Fruit fly (Drosophila melanogaster) ovary, adult (tissue): ENCODE measurements around the gene CG32483.

Experiments used
- CG17801 ChIP-seq: fragments of 200-800 bp; optimal IDR thresholded peaks from 2 replicates; lab custom pipeline; 2019; ENCODE audit warnings: missing biosample characterization, mild to moderate bottlenecking, missing genetic modification characterization, moderate library complexity; ENCODE audit not compliant: partially characterized antibody

Gene CG32483

dm6 chr3L:707992-708489 lies 18.2 kb upstream of the CG32483 start, which contains the start of gene CG13895:
Gene CG13895, minus strand, starts transcription at chr3L:708205.
- TF ChIP-seq CG17801 (GFP tag; lab: Kevin White, UChicago), result no peak

- TF ChIP-seq CG17801 (GFP tag; lab: Kevin White, UChicago), result no peak
Measured at dm6 chr3L:704661-705543, 15.0 kb upstream of the CG32483 start.

DNA sequence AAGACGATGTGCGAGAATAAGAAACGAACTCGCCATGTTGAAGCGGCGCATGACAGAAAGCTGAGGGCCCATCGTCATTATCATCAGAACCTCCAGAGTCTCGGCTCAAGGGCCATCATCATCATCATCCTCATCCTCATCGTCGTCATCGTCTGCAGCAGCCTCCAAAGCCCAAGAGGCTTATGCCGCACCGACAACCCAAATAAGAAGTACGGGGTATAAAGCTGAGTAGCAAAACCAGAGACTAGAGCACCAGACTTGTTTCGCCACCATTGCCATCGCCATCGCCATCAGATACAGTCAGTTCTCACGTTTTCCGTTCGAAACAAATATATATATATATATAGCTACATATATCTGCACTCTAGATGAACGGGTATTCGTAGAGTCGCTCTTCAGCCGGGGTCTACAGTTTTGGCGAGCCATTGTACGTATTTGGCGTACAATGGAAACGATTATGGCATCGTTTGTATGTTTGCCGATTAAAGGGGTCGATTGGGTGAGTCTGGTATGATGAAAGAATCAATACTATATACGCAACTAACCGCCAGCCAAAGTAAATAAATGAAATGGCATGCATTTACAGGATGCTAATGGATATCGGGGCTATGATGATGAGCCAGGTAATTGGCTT lies 13.4 kb upstream of the CG32483 start:
- TF ChIP-seq CG17801 (GFP tag; lab: Kevin White, UChicago), result no peak

dm6 chr3L:701798-702635 lies 12.1 kb upstream of the CG32483 start:
- TF ChIP-seq CG17801 (GFP tag; lab: Kevin White, UChicago), result no peak

dm6 chr3L:700160-700917 lies 10.5 kb upstream of the CG32483 start:
- no peak for TF ChIP-seq CG17801 (GFP tag; lab: Kevin White, UChicago)

DNA sequence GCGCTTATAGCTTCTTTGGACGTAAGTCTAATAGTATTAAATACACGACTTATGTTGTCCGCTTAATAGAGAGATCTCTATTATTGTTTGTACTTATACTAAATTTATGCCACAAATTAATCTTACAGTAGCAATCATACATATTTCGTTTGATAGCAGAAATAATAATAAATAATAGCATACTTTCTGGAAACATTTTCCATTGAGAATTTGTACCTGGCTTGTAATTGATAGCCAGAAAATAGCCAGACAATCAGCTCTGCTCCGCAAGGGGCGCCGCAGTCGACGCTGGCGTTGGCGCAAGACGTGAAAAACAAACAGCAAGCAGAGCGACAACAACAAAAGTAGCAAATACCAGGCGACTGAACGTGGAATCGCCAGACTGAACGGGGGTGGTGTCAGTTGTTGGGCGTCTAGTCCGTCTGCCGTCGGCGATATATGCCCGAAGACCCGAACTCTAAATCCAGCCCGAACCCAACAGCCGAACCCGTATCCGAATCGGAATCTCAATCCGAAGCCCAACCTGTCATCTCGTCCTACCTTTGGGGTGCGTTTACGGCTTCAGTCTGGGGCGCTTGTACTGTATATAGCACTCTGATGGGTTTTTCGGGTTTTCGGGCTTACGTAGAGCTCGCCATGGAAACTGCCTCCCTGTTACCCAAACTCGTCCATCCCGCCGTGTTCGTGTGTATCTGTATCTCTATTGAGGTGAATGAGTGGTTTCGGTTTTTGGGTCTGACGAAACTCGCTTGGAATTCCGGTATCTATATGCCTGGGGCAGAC lies 9.7 kb upstream of the CG32483 start:
- TF ChIP-seq CG17801 (GFP tag; lab: Kevin White, UChicago), result no peak

- TF ChIP-seq CG17801 (GFP tag; lab: Kevin White, UChicago), result no peak
Measured at dm6 chr3L:698748-699367, 9.0 kb upstream of the CG32483 start, which contains the start of gene CG13894. Gene CG13894, minus strand, starts transcription at chr3L:699144.

- no peak for TF ChIP-seq CG17801 (GFP tag; lab: Kevin White, UChicago)
Measured at dm6 chr3L:697724-698123, 7.8 kb upstream of the CG32483 start.

DNA sequence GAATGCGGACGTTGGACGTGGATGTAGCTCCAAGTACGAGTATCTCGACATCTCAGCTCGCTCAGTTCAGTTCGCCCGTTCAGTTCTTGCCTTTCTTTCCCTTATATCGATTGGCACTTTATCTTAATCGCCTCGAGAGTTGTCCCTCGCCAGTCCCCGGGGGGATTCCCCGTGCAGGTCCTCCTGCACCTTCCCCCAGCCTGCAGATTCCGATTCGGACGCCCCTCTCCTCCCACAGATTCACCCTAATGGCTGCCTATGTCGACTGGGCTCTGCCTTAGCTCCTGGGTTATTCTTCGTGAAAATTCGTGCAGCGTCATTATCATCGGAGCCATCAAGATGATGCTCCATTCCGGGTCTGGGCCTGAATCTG lies 7.2 kb upstream of the CG32483 start:
- no peak for TF ChIP-seq CG17801 (GFP tag; lab: Kevin White, UChicago)

dm6 chr3L:696404-697054 lies 6.6 kb upstream of the CG32483 start:
- no peak for TF ChIP-seq CG17801 (GFP tag; lab: Kevin White, UChicago)

DNA sequence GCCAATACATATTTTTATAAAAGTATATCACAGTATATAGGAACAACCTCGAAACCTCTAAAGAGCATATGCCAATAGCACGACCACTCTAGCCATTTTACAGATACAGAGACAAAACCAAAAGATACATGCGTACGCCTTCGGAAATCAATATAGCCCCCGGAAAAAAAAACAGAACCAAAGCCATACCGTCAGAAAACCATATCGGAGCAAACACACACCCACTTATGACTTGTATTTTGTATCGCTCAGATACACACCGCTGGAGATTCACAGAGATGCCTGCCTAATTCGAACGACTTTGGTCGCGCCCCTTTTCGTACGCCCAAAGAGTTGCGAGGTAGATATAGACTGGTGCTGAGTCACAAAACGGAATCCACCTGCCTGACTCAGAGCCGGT lies 5.6 kb upstream of the CG32483 start:
- TF ChIP-seq CG17801 (GFP tag; lab: Kevin White, UChicago), result no peak

- TF ChIP-seq CG17801 (GFP tag; lab: Kevin White, UChicago), result peak; percentile 32
Measured at dm6 chr3L:692699-693098, 2.8 kb upstream of the CG32483 start, which contains the start of gene Vti1a. Gene Vti1a, minus strand, starts transcription at chr3L:692919.
